Worm (Caenorhabditis elegans) whole organism, early embryonic: ENCODE results near the gene srx-50.

ENCODE experiments used
- B0310.2 ChIP-seq: sonication (generic microtip); optimal IDR thresholded peaks from 2 replicates; lab custom pipeline; 2016; ENCODE audit warnings: mild to moderate bottlenecking, missing genetic modification characterization, missing compliant biosample characterization
- aly-1 ChIP-seq: sonication (generic microtip); optimal IDR thresholded peaks from 2 replicates; lab custom pipeline; 2016; ENCODE audit warnings: missing genetic modification characterization, missing compliant biosample characterization
- ama-1 ChIP-seq: fragments of 150-350 bp; optimal IDR thresholded peaks from 2 replicates; lab custom pipeline; 2014
- ceh-36 ChIP-seq: sonication (generic microtip); optimal IDR thresholded peaks from 2 replicates; lab custom pipeline; 2016; ENCODE audit warnings: missing genetic modification characterization, inconsistent platforms, missing compliant biosample characterization
- ets-7 ChIP-seq: sonication (generic microtip); optimal IDR thresholded peaks from 2 replicates; lab custom pipeline; 2016; ENCODE audit warnings: missing genotype, missing genetic modification characterization, missing compliant biosample characterization
- flt-1 ChIP-seq: fragments of 200-800 bp; sonication (Bioruptor generic); IDR thresholded peaks from 2 replicates; pipeline ENCODE4 v1.3.6; 2022; ENCODE audit warnings: missing genetic modification characterization, missing compliant biosample characterization
- hmg-4 ChIP-seq: fragments of 200-800 bp; sonication (Bioruptor generic); optimal IDR thresholded peaks from 2 replicates; lab custom pipeline; 2018; ENCODE audit warnings: mild to moderate bottlenecking, missing genetic modification characterization, missing compliant biosample characterization
- hnd-1 ChIP-seq: sonication (generic microtip); optimal IDR thresholded peaks from 2 replicates; lab custom pipeline; 2016; ENCODE audit warnings: missing genetic modification characterization, missing compliant biosample characterization
- pes-1 ChIP-seq: fragments of 200-800 bp; sonication (Bioruptor generic); IDR thresholded peaks from 2 replicates; pipeline ENCODE4 v1.3.6; 2022; ENCODE audit warnings: missing genetic modification reagents, missing genetic modification characterization, missing compliant biosample characterization
- sea-1 ChIP-seq: fragments of 200-800 bp; sonication (Bioruptor generic); conservative IDR thresholded peaks from 2 replicates; pipeline ENCODE4 v1.3.6; 2022; ENCODE audit warnings: missing genetic modification characterization, missing compliant biosample characterization
- tbx-11 ChIP-seq: fragments of 200-800 bp; sonication (Bioruptor generic); IDR thresholded peaks from 2 replicates; pipeline ENCODE4 v1.3.6; 2022; ENCODE audit warnings: missing genetic modification characterization, missing compliant biosample characterization

- TF ChIP-seq ama-1 (lab: Kevin White, UChicago) (no peak), B0310.2 (tag; lab: Kevin White, UChicago) (no peak), aly-1 (tag; lab: Kevin White, UChicago) (no peak), pes-1 (GFP tag; lab: Robert Waterston, UW) (no peak), ets-7 (tag; lab: Kevin White, UChicago) (no peak), ceh-36 (tag; lab: Kevin White, UChicago) (no peak), tbx-11 (GFP tag; lab: Robert Waterston, UW) (no peak), sea-1 (GFP tag; lab: Robert Waterston, UW) (no peak), hnd-1 (no peak), flt-1 (no peak), hmg-4 (no peak)
These were observed 14.3 kb downstream of the srx-50 start, which contains the start of gene srg-48 for ce11 chrIV:7072110-7072509.
